Fruit fly (Drosophila melanogaster) whole organism, embryonic: ENCODE data around the gene Vm34Ca.

Source experiments
- Abd-B ChIP-seq: fragments of 200-800 bp; sonication (Bioruptor generic); optimal IDR thresholded peaks from 2 replicates; lab custom pipeline; 2018; ENCODE audit warnings: missing biosample characterization, mild to moderate bottlenecking, missing genetic modification characterization, moderate library complexity
- CG10274 ChIP-seq: fragments of 200-800 bp; sonication (Bioruptor generic); optimal IDR thresholded peaks from 3 replicates; lab custom pipeline; 2017; ENCODE audit warnings: missing biosample characterization, mild to moderate bottlenecking, missing genetic modification characterization
- CG10431 ChIP-seq: fragments of 200-800 bp; sonication (Bioruptor generic); optimal IDR thresholded peaks from 3 replicates; lab custom pipeline; 2018; ENCODE audit warnings: missing biosample characterization, mild to moderate bottlenecking, missing genetic modification characterization
- CG12071 ChIP-seq: fragments of 200-800 bp; sonication (Bioruptor generic); optimal IDR thresholded peaks from 3 replicates; lab custom pipeline; 2018; ENCODE audit warnings: missing biosample characterization, mild to moderate bottlenecking, missing genetic modification characterization
- CG14965 ChIP-seq: fragments of 200-800 bp; sonication (Bioruptor generic); optimal IDR thresholded peaks from 2 replicates; lab custom pipeline; 2016; ENCODE audit warnings: missing biosample characterization, missing genetic modification characterization, borderline replicate concordance
- CG16863 ChIP-seq: fragments of 200-800 bp; sonication (Bioruptor generic); optimal IDR thresholded peaks from 3 replicates; lab custom pipeline; 2016; ENCODE audit warnings: missing biosample characterization, missing genetic modification characterization
- CG17186 ChIP-seq: fragments of 200-800 bp; sonication (Bioruptor generic); optimal IDR thresholded peaks from 3 replicates; lab custom pipeline; 2017; ENCODE audit warnings: missing biosample characterization, missing genetic modification reagents, missing genetic modification characterization
- CG17328 ChIP-seq: fragments of 200-800 bp; sonication (Bioruptor generic); IDR thresholded peaks from 2 replicates; pipeline ENCODE4 v1.3.6; 2022; ENCODE audit warnings: missing biosample characterization, missing genetic modification characterization
- CG17359 ChIP-seq: fragments of 200-800 bp; sonication (Bioruptor generic); optimal IDR thresholded peaks from 3 replicates; lab custom pipeline; 2018; ENCODE audit warnings: missing biosample characterization, mild to moderate bottlenecking, missing genetic modification characterization, moderate library complexity
- CG17912 ChIP-seq: fragments of 200-800 bp; sonication (Bioruptor generic); optimal IDR thresholded peaks from 2 replicates; lab custom pipeline; 2018; ENCODE audit warnings: missing biosample characterization, mild to moderate bottlenecking, missing genetic modification characterization
- CG1792 ChIP-seq: fragments of 200-800 bp; sonication (Bioruptor generic); optimal IDR thresholded peaks from 2 replicates; lab custom pipeline; 2016; ENCODE audit warnings: missing biosample characterization, missing genetic modification characterization
- CG2120 ChIP-seq: fragments of 200-800 bp; sonication (Bioruptor generic); optimal IDR thresholded peaks from 3 replicates; lab custom pipeline; 2016; ENCODE audit warnings: missing biosample characterization, missing genetic modification characterization
- CG2199 ChIP-seq: fragments of 200-800 bp; sonication (Bioruptor generic); IDR thresholded peaks from 3 replicates; pipeline ENCODE4 v1.3.6; 2022; ENCODE audit warnings: missing biosample characterization, missing genetic modification characterization
- CG2678 ChIP-seq: fragments of 200-800 bp; sonication (Bioruptor generic); optimal IDR thresholded peaks from 3 replicates; lab custom pipeline; 2019; ENCODE audit warnings: missing biosample characterization, mild to moderate bottlenecking, missing genetic modification characterization, moderate library complexity
- CG31224 ChIP-seq: fragments of 200-800 bp; sonication (Bioruptor generic); IDR thresholded peaks from 2 replicates; pipeline ENCODE4 v1.3.6; 2022; ENCODE audit warnings: missing biosample characterization, missing genetic modification characterization
- CG32532 ChIP-seq: fragments of 200-800 bp; sonication (Bioruptor generic); IDR thresholded peaks from 2 replicates; pipeline ENCODE4 v1.3.6; 2022; ENCODE audit warnings: missing biosample characterization, missing genetic modification characterization
- CG33557 ChIP-seq: fragments of 200-800 bp; sonication (Bioruptor generic); optimal IDR thresholded peaks from 2 replicates; lab custom pipeline; 2019; ENCODE audit warnings: missing biosample characterization, mild to moderate bottlenecking, missing genetic modification characterization, moderate library complexity
- CG3726 ChIP-seq: fragments of 200-800 bp; sonication (Bioruptor generic); IDR thresholded peaks from 3 replicates; pipeline ENCODE4, ENCODE4 v1.3.6; 2022; ENCODE audit warnings: missing biosample characterization, missing genetic modification characterization
- CG5245 ChIP-seq: fragments of 200-800 bp; sonication (Bioruptor generic); optimal IDR thresholded peaks from 3 replicates; lab custom pipeline; 2016; ENCODE audit warnings: missing biosample characterization, missing genetic modification characterization
- CG6683 ChIP-seq: fragments of 200-800 bp; sonication (Bioruptor generic); optimal IDR thresholded peaks from 2 replicates; lab custom pipeline; 2017; ENCODE audit warnings: missing biosample characterization, mild to moderate bottlenecking, missing genetic modification characterization, missing genetic modification reagents
- CG7786 ChIP-seq: fragments of 200-800 bp; sonication (Bioruptor generic); optimal IDR thresholded peaks from 2 replicates; lab custom pipeline; 2016; ENCODE audit warnings: missing biosample characterization, missing genetic modification characterization
- CG7987 ChIP-seq: fragments of 200-800 bp; sonication (Bioruptor generic); optimal IDR thresholded peaks from 2 replicates; lab custom pipeline; 2018; ENCODE audit warnings: missing biosample characterization, mild to moderate bottlenecking, missing genetic modification characterization, moderate library complexity
- CG9817 ChIP-seq: fragments of 200-800 bp; sonication (Bioruptor generic); optimal IDR thresholded peaks from 2 replicates; lab custom pipeline; 2018; ENCODE audit warnings: missing biosample characterization, mild to moderate bottlenecking, missing genetic modification characterization, moderate library complexity
- CoRest ChIP-seq: fragments of 200-800 bp; sonication (Bioruptor generic); optimal IDR thresholded peaks from 3 replicates; lab custom pipeline; 2018; ENCODE audit warnings: missing biosample characterization, mild to moderate bottlenecking, missing genetic modification characterization, moderate library complexity
- D ChIP-seq, 2 experiments: fragments of 200-800 bp in 1 of 2; fragments of >200 bp in 1 of 2; sonication (Bioruptor generic) in 1 of 2; optimal IDR thresholded peaks; 2 replicates in 1 of 2; 3 replicates in 1 of 2; lab custom pipeline; 2017; ENCODE audit warnings: mild to moderate bottlenecking in 1 of 2, missing biosample characterization in 1 of 2, missing genetic modification characterization in 1 of 2, missing genetic modification reagents in 1 of 2
- Doc3 ChIP-seq: fragments of 200-800 bp; sonication (Bioruptor generic); IDR thresholded peaks from 3 replicates; pipeline ENCODE4 v1.3.6; 2022; ENCODE audit warnings: missing biosample characterization, missing genetic modification characterization; ENCODE audit not compliant: partially characterized antibody
- H15 ChIP-seq: fragments of 200-800 bp; sonication (Bioruptor generic); IDR thresholded peaks from 3 replicates; pipeline ENCODE4 v1.3.6; 2022; ENCODE audit warnings: missing biosample characterization, missing genetic modification characterization
- HLH4C ChIP-seq: fragments of 200-800 bp; sonication (Bioruptor generic); IDR thresholded peaks from 3 replicates; pipeline ENCODE4 v1.3.6; 2022; ENCODE audit warnings: missing biosample characterization, missing genetic modification characterization; ENCODE audit not compliant: partially characterized antibody
- HLH54F ChIP-seq: fragments of 200-800 bp; sonication (Bioruptor generic); optimal IDR thresholded peaks from 3 replicates; lab custom pipeline; 2016; ENCODE audit warnings: missing biosample characterization, missing genetic modification characterization
- Myb ChIP-seq: fragments of 200-800 bp; sonication (Bioruptor generic); optimal IDR thresholded peaks from 2 replicates; lab custom pipeline; 2016; ENCODE audit warnings: missing biosample characterization, missing genetic modification characterization
- NK7.1 ChIP-seq: fragments of 200-800 bp; sonication (Bioruptor generic); optimal IDR thresholded peaks from 3 replicates; lab custom pipeline; 2016; ENCODE audit warnings: missing biosample characterization, missing genetic modification characterization
- Optix ChIP-seq: fragments of 200-800 bp; sonication (Bioruptor generic); IDR thresholded peaks from 3 replicates; pipeline ENCODE4 v1.3.6; 2022; ENCODE audit warnings: missing biosample characterization, missing genetic modification characterization
- Six4 ChIP-seq: fragments of 200-800 bp; sonication (Bioruptor generic); optimal IDR thresholded peaks from 2 replicates; lab custom pipeline; 2016; ENCODE audit warnings: missing biosample characterization, missing genetic modification characterization
- bcd ChIP-seq: fragments of 200-800 bp; sonication (Bioruptor generic); optimal IDR thresholded peaks from 2 replicates; lab custom pipeline; 2017; ENCODE audit warnings: missing biosample characterization, mild to moderate bottlenecking, missing genetic modification characterization
- br ChIP-seq: fragments of >200 bp; optimal IDR thresholded peaks from 2 replicates; lab custom pipeline; 2017
- bsh ChIP-seq, 2 experiments: fragments of 200-800 bp; sonication (Bioruptor generic); optimal IDR thresholded peaks; 2 replicates each; lab custom pipeline; 2017 to 2018; ENCODE audit warnings: mild to moderate bottlenecking in 2 of 2, missing biosample characterization in 2 of 2, missing genetic modification characterization in 2 of 2, moderate library complexity in 1 of 2
- cas ChIP-seq: fragments of 200-800 bp; sonication (Bioruptor generic); IDR thresholded peaks from 2 replicates; pipeline ENCODE4 v1.3.6; 2022; ENCODE audit warnings: missing biosample characterization, missing genetic modification characterization
- caup ChIP-seq: fragments of 200-800 bp; sonication (Bioruptor generic); optimal IDR thresholded peaks from 3 replicates; lab custom pipeline; 2017; ENCODE audit warnings: missing biosample characterization, mild to moderate bottlenecking, missing genetic modification characterization, moderate library complexity; ENCODE audit not compliant: severe bottlenecking
- disco-r ChIP-seq: fragments of 200-800 bp; sonication (Bioruptor generic); optimal IDR thresholded peaks from 2 replicates; lab custom pipeline; 2016; ENCODE audit warnings: missing biosample characterization, missing genetic modification characterization
- ems ChIP-seq: fragments of 200-800 bp; sonication (Bioruptor generic); optimal IDR thresholded peaks from 3 replicates; lab custom pipeline; 2016; ENCODE audit warnings: missing biosample characterization, missing genetic modification characterization
- fu2 ChIP-seq: fragments of 200-800 bp; sonication (Bioruptor generic); optimal IDR thresholded peaks from 2 replicates; lab custom pipeline; 2016; ENCODE audit warnings: missing biosample characterization, missing genetic modification characterization
- kah ChIP-seq: fragments of 200-800 bp; sonication (Bioruptor generic); optimal IDR thresholded peaks from 2 replicates; lab custom pipeline; 2018; ENCODE audit warnings: missing biosample characterization, mild to moderate bottlenecking, missing genetic modification characterization
- lov ChIP-seq, 2 experiments: fragments of 200-800 bp in 1 of 2; fragments of >200 bp in 1 of 2; sonication (Bioruptor generic) in 1 of 2; IDR thresholded peaks in 1 of 2; optimal IDR thresholded peaks in 1 of 2; 2 replicates in 1 of 2; 3 replicates in 1 of 2; pipeline versions ENCODE4 v1.3.6 to Lab custom; 2017 to 2022; ENCODE audit warnings: missing biosample characterization in 1 of 2, missing genetic modification characterization in 1 of 2
- nmo ChIP-seq: fragments of 200-800 bp; sonication (Bioruptor generic); optimal IDR thresholded peaks from 2 replicates; lab custom pipeline; 2018; ENCODE audit warnings: missing biosample characterization, mild to moderate bottlenecking, missing genetic modification characterization, moderate library complexity
- pzg ChIP-seq: fragments of 200-800 bp; sonication (Bioruptor generic); optimal IDR thresholded peaks from 3 replicates; lab custom pipeline; 2018; ENCODE audit warnings: missing biosample characterization, mild to moderate bottlenecking, missing genetic modification characterization, moderate library complexity
- tll ChIP-seq, 2 experiments: fragments of 200-800 bp in 1 of 2; fragments of >200 bp in 1 of 2; sonication (Bioruptor generic) in 1 of 2; optimal IDR thresholded peaks; 2 replicates each; lab custom pipeline; 2017 to 2019; ENCODE audit warnings: missing biosample characterization in 2 of 2, missing genetic modification characterization in 2 of 2, mild to moderate bottlenecking in 1 of 2, moderate library complexity in 1 of 2
- toy ChIP-seq: fragments of 200-800 bp; sonication (Bioruptor generic); IDR thresholded peaks from 2 replicates; pipeline ENCODE4 v1.3.6; 2022; ENCODE audit warnings: missing biosample characterization, missing genetic modification characterization
- trh ChIP-seq: fragments of 200-800 bp; sonication (Bioruptor generic); optimal IDR thresholded peaks from 2 replicates; lab custom pipeline; 2016; ENCODE audit warnings: missing biosample characterization, missing genetic modification characterization
- unpg ChIP-seq: fragments of 200-800 bp; sonication (Bioruptor generic); optimal IDR thresholded peaks from 3 replicates; lab custom pipeline; 2018; ENCODE audit warnings: missing biosample characterization, mild to moderate bottlenecking, missing genetic modification characterization, moderate library complexity
- vnd ChIP-seq: fragments of 200-800 bp; sonication (Bioruptor generic); IDR thresholded peaks from 3 replicates; pipeline ENCODE4 v1.3.6; 2022; ENCODE audit warnings: missing biosample characterization, missing genetic modification characterization; ENCODE audit not compliant: partially characterized antibody

Vm34Ca gene

DNA sequence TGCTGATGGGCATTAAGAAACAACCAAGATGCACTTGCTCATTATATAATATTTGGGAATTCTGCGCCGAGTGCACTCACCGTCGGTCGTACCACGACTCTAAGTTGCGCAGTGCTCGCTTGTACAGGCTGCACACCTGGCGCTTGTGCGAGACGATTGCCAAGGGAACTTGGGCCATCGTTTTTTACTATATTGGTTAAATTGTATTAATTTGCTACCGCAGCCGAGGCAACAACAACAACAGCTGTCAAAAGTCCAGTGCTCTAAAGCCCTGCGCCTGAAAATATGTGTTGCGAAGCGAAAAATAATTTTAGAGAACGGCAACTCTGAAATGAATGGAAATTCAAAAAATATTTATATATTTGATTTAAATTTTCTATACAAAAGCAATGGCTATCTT is 40.7 kb downstream of the Vm34Ca start, which contains the start of gene ND-B22 (continued):
- TF ChIP-seq CG33557 (GFP tag; lab: Kevin White, UChicago): no peak
- peak; percentile 34 for TF ChIP-seq NK7.1
- TF ChIP-seq vnd (GFP tag; lab: Robert Waterston, UW): no peak
- TF ChIP-seq CG14965 (GFP tag; lab: Kevin White, UChicago): no peak
- no peak for TF ChIP-seq CG12071
- TF ChIP-seq CG17328: no peak
- peak; percentile 19 for TF ChIP-seq unpg (GFP tag; lab: Kevin White, UChicago)
- peak; percentile 73 for TF ChIP-seq Myb
- peak in 1 of 2 experiments; percentile 26 for TF ChIP-seq bsh (GFP tag; optimal IDR thresholded peaks at IDR 0.05; lab: Kevin White, UChicago)
- TF ChIP-seq caup (GFP tag; lab: Kevin White, UChicago): peak; percentile 69
- TF ChIP-seq nmo (GFP tag; lab: Kevin White, UChicago): peak; percentile 39
- TF ChIP-seq HLH4C (GFP tag; lab: Robert Waterston, UW): no peak
- no peak for TF ChIP-seq CG17186 (GFP tag; lab: Kevin White, UChicago)
- TF ChIP-seq Doc3 (GFP tag; lab: Robert Waterston, UW): no peak
- TF ChIP-seq Optix: no peak
- no peak for TF ChIP-seq lov (optimal IDR thresholded peaks at IDR 0.05; lab: Kevin White, UChicago)
- TF ChIP-seq lov (GFP tag; IDR thresholded peaks at IDR 0.05; lab: Robert Waterston, UW): no peak
- no peak for TF ChIP-seq toy (GFP tag; lab: Robert Waterston, UW)
- no peak for TF ChIP-seq CG17912 (GFP tag; lab: Kevin White, UChicago)
- TF ChIP-seq D (optimal IDR thresholded peaks at IDR 0.05; lab: Kevin White, UChicago): no peak
- TF ChIP-seq D (GFP tag; optimal IDR thresholded peaks at IDR 0.05; lab: Kevin White, UChicago): no peak
- no peak for TF ChIP-seq disco-r
- no peak for TF ChIP-seq CG16863 (GFP tag; lab: Kevin White, UChicago)
- peak; percentile 25 for TF ChIP-seq CG5245 (GFP tag; lab: Kevin White, UChicago)
- TF ChIP-seq cas: no peak
- no peak for TF ChIP-seq H15 (GFP tag; lab: Robert Waterston, UW)
- TF ChIP-seq CG7987 (GFP tag; lab: Kevin White, UChicago): peak; percentile 23
- peak; percentile 6 for TF ChIP-seq CoRest (tag; lab: Kevin White, UChicago)
- TF ChIP-seq CG32532: peak; percentile 57
- TF ChIP-seq CG3726: no peak
- TF ChIP-seq pzg (GFP tag; lab: Kevin White, UChicago): peak; percentile 76
- TF ChIP-seq kah (GFP tag; lab: Kevin White, UChicago): no peak
- TF ChIP-seq CG2120 (GFP tag; lab: Kevin White, UChicago): peak; percentile 73
- TF ChIP-seq ems (GFP tag; lab: Kevin White, UChicago): peak; percentile 26
- no peak for TF ChIP-seq CG31224 (GFP tag; lab: Robert Waterston, UW)
- TF ChIP-seq CG7786: peak; percentile 5
- TF ChIP-seq bcd (GFP tag; lab: Kevin White, UChicago): peak; percentile 37
- TF ChIP-seq fu2: peak; percentile 25
- no peak for TF ChIP-seq CG2199 (GFP tag; lab: Robert Waterston, UW)
- TF ChIP-seq tll (GFP tag; optimal IDR thresholded peaks at IDR 0.05; lab: Kevin White, UChicago): no peak
- no peak for TF ChIP-seq br (lab: Kevin White, UChicago)
- no peak for TF ChIP-seq CG1792 (GFP tag; lab: Kevin White, UChicago)
- no peak for TF ChIP-seq trh
- TF ChIP-seq CG2678 (tag; lab: Kevin White, UChicago): peak; percentile 28
- TF ChIP-seq CG17359 (tag; lab: Kevin White, UChicago): peak; percentile 25
- TF ChIP-seq HLH54F (GFP tag; lab: Kevin White, UChicago): peak; percentile 28
- TF ChIP-seq CG6683: no peak
- peak; percentile 40 for TF ChIP-seq CG9817 (tag; lab: Kevin White, UChicago)
- TF ChIP-seq CG10431 (GFP tag; lab: Kevin White, UChicago): peak; percentile 7
- no peak for TF ChIP-seq CG10274 (GFP tag; lab: Kevin White, UChicago)
- no peak for TF ChIP-seq Abd-B
- no peak for TF ChIP-seq Six4 (GFP tag; lab: Kevin White, UChicago)
